Worm (Caenorhabditis elegans): ENCODE measurements around the gene col-161.

- TF ChIP-seq elt-1 (tag; optimal IDR thresholded peaks at IDR 0.05) (no peak), aly-2 (tag; optimal IDR thresholded peaks at IDR 0.05) (no peak), snpc-4 (tag; optimal IDR thresholded peaks at IDR 0.05) (no peak), ama-1 (optimal IDR thresholded peaks at IDR 0.05) (no peak), unc-39 (tag; optimal IDR thresholded peaks at IDR 0.05) (no peak), jun-1 (tag; optimal IDR thresholded peaks at IDR 0.05) (no peak), ceh-28 (tag; optimal IDR thresholded peaks at IDR 0.05) (no peak), pqm-1 (tag; optimal IDR thresholded peaks at IDR 0.05) (no peak), mdl-1 (tag; optimal IDR thresholded peaks at IDR 0.05) (no peak), nhr-77 (tag; optimal IDR thresholded peaks at IDR 0.05) (no peak), nfya-1 (tag; optimal IDR thresholded peaks at IDR 0.05; ENCODE audit: insufficient read depth) (no peak), nhr-28 (tag; optimal IDR thresholded peaks at IDR 0.05) (no peak)
Measured at ce11 chrV:13300492-13300891, 17.3 kb downstream of the col-161 start.

Data from whole organism, L3 larva.